Worm (Caenorhabditis elegans) whole organism, L2 larva: ENCODE measurements around the gene fat-2.

Source experiments
- Y55F3AM.14 ChIP-seq: fragments of 200-800 bp; sonication (Bioruptor generic); optimal IDR thresholded peaks from 2 replicates; lab custom pipeline; 2018; ENCODE audit warnings: mild to moderate bottlenecking, missing genetic modification characterization, missing compliant biosample characterization
- dmd-4 ChIP-seq: sonication (generic microtip); optimal IDR thresholded peaks from 2 replicates; lab custom pipeline; 2017; ENCODE audit warnings: missing biosample characterization, missing genetic modification characterization
- mdl-1 ChIP-seq, 2 experiments: fragments of 150-350 bp in 1 of 2; sonication (generic microtip) in 1 of 2; optimal IDR thresholded peaks; 2 replicates each; lab custom pipeline; 2017; ENCODE audit warnings: missing biosample characterization in 2 of 2, missing genetic modification characterization in 2 of 2
- nhr-11 ChIP-seq: fragments of 150-350 bp; optimal IDR thresholded peaks from 2 replicates; lab custom pipeline; 2014; ENCODE audit warnings: missing biosample characterization, missing genetic modification characterization
- nhr-12 ChIP-seq: fragments of 150-350 bp; optimal IDR thresholded peaks from 2 replicates; lab custom pipeline; 2014; ENCODE audit warnings: missing biosample characterization, missing genetic modification characterization
- nhr-237 ChIP-seq: fragments of 150-350 bp; optimal IDR thresholded peaks from 2 replicates; lab custom pipeline; 2014; ENCODE audit warnings: missing biosample characterization, missing genetic modification characterization

- no peak for TF ChIP-seq nhr-11
- no peak for TF ChIP-seq dmd-4
- TF ChIP-seq Y55F3AM.14 (GFP tag; lab: Kevin White, UChicago), result no peak
- TF ChIP-seq mdl-1 (tag; optimal IDR thresholded peaks at IDR 0.05; lab: Kevin White, UChicago), result no peak
- no peak for TF ChIP-seq nhr-12
- no peak for TF ChIP-seq nhr-237
These were observed 14.0 kb upstream of the fat-2 start for ce11 chrIV:13309636-13310035.
